Fruit fly (Drosophila melanogaster) whole organism, prepupa: Measurements from ENCODE around the gene Tango10.
A peak's percentile ranks its signal among the peaks of the same experiment; 100 is the strongest.

Experiments used
- CG10631 ChIP-seq: fragments of 200-800 bp; sonication (Bioruptor generic); optimal IDR thresholded peaks from 2 replicates; lab custom pipeline; 2016; ENCODE audit warnings: missing biosample characterization, missing genetic modification characterization
- CG11762 ChIP-seq: fragments of 200-800 bp; sonication (Bioruptor generic); optimal IDR thresholded peaks from 3 replicates; lab custom pipeline; 2016; ENCODE audit warnings: missing biosample characterization, missing genetic modification characterization; ENCODE audit not compliant: insufficient read depth
- CG16779 ChIP-seq: fragments of 200-800 bp; sonication (Bioruptor generic); optimal IDR thresholded peaks from 3 replicates; lab custom pipeline; 2017; ENCODE audit warnings: missing biosample characterization, mild to moderate bottlenecking, missing genetic modification characterization
- CG3032 ChIP-seq: fragments of 200-800 bp; optimal IDR thresholded peaks from 2 replicates; lab custom pipeline; 2019; ENCODE audit warnings: missing biosample characterization, mild to moderate bottlenecking, missing genetic modification characterization, moderate library complexity
- CG6163 ChIP-seq: fragments of 200-800 bp; sonication (Bioruptor generic); IDR thresholded peaks from 3 replicates; pipeline ENCODE4 v1.3.6; 2022; ENCODE audit warnings: missing biosample characterization, missing genetic modification characterization
- CG6854 ChIP-seq: fragments of 200-800 bp; sonication (Bioruptor generic); optimal IDR thresholded peaks from 2 replicates; lab custom pipeline; 2017; ENCODE audit warnings: missing biosample characterization, mild to moderate bottlenecking, missing genetic modification characterization
- Gug ChIP-seq: fragments of 200-800 bp; sonication (Bioruptor generic); IDR thresholded peaks from 2 replicates; pipeline ENCODE4 v1.3.6; 2022; ENCODE audit warnings: missing biosample characterization, missing genetic modification characterization
- Hr39 ChIP-seq: fragments of 200-800 bp; sonication (Bioruptor generic); optimal IDR thresholded peaks from 2 replicates; lab custom pipeline; 2016; ENCODE audit warnings: missing biosample characterization, missing genetic modification characterization
- Sox14 ChIP-seq: fragments of 200-800 bp; sonication (Bioruptor generic); optimal IDR thresholded peaks from 3 replicates; lab custom pipeline; 2016; ENCODE audit warnings: missing biosample characterization, missing genetic modification characterization
- cyc ChIP-seq: fragments of 200-800 bp; sonication (Bioruptor generic); optimal IDR thresholded peaks from 3 replicates; lab custom pipeline; 2016; ENCODE audit warnings: missing biosample characterization, missing genetic modification characterization
- esn ChIP-seq: fragments of 200-800 bp; sonication (Bioruptor generic); optimal IDR thresholded peaks from 2 replicates; lab custom pipeline; 2016; ENCODE audit warnings: missing biosample characterization, mild to moderate bottlenecking, missing genetic modification characterization, moderate library complexity
- pdm3 ChIP-seq: fragments of 200-800 bp; sonication (Bioruptor generic); optimal IDR thresholded peaks from 3 replicates; lab custom pipeline; 2016; ENCODE audit warnings: missing biosample characterization, missing genetic modification characterization
- svp ChIP-seq: fragments of 200-800 bp; sonication (Bioruptor generic); peaks from one replicate; lab custom pipeline; 2016; ENCODE audit warnings: missing biosample characterization, missing genetic modification characterization

DNA sequence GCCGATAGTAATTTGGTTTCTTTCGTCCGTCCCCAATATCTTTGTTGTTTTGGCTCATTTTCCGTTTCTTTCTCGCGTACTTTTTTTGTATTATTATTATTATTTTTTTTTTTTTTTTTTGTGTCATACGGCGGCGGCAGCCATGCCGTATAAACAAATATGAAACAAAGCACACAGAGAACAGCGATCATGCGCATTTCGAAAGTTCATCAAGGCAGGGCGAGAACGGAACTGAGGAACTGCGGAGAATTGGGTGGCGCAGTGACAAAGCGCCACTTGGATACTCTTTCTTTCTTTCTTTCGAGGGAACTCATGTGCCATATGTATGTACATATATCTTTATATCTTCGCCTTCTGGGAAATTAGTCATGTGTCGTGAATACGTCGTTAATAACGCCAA is 35.6 kb upstream of the Tango10 start:
- TF ChIP-seq Gug (GFP tag; lab: Robert Waterston, UW) = no peak
- peak; percentile 34 for TF ChIP-seq esn (GFP tag; lab: Kevin White, UChicago)
- TF ChIP-seq pdm3 (GFP tag; lab: Kevin White, UChicago) = peak; percentile 28
- peak; percentile 4 for TF ChIP-seq CG10631 (GFP tag; lab: Kevin White, UChicago)
- TF ChIP-seq Sox14 (GFP tag; lab: Kevin White, UChicago) = peak; percentile 69
- TF ChIP-seq CG3032 = peak; percentile 24
- TF ChIP-seq svp (GFP tag; lab: Kevin White, UChicago) = peak; percentile 78
- TF ChIP-seq CG6854 (GFP tag; lab: Kevin White, UChicago) = peak; percentile 11
- TF ChIP-seq cyc (GFP tag; lab: Kevin White, UChicago) = peak; percentile 20
- peak; percentile 1 for TF ChIP-seq CG11762
- TF ChIP-seq Hr39 = peak; percentile 14
- peak; percentile 23 for TF ChIP-seq CG16779 (tag; lab: Kevin White, UChicago)
- peak; percentile 80 for TF ChIP-seq CG6163 (GFP tag; lab: Robert Waterston, UW)
